Fruit fly (Drosophila melanogaster): Measurements from ENCODE around the gene CG13073.

The CG13073 gene

DNA sequence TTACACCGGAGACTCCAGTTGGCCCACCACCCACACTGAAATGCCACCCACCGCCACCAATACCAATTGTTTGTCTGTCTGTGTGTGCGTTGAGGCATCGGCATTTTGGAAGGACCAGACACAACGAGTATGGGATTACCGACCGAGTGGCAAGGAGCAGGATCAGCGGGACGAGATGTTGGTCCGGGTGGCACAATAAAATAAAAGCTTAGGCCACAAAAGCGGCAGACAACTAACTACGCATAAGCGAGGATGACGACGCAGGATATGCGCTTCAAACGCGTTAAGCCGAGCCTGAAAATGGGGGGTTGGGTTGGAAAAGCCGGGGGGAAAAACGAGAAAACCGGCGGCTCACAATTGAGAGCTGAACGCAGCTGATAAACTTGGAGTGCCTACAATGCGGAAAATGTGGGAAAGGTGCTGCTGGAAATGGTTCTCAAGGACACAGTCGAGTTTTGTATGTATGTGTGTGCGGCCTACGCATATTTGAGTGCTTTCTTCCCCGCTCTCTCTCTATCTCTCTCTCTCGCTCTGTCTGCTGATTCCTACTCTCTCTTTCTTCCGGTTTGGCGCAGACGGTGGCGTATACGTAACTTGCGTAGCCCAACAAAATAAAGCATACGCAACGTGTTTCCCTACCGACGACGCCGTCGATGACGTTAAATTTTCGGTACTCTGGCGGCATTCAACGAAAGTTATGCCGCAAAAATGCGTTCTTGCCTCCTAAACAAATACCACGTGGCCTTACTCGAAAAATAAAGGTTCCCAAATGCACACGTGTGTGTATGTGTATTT, 24.3 kb downstream of the CG13073 start:
- TF ChIP-seq pan (optimal IDR thresholded peaks at IDR 0.05) (no peak), psq (optimal IDR thresholded peaks at IDR 0.05) (no peak), CG8478 (optimal IDR thresholded peaks at IDR 0.05) (no peak)

DNA sequence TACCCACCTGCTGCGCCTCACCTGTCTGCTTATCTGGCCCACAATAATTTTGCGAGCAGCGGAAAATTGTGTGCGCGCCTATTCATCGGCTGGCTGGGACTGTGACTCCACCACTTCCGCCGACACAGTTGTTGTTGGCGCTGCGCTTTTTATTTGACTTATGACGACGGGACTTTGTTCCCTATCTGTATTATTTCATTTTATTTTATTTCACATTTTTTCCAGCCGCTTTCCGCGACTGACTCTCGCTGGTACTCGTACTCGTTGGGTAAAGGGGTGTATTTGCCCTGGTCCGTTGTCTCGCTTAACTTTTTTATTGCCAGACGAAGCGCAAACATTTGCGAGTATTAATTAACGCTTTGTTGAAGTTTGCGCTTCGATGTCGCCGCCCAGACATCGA, 26.2 kb downstream of the CG13073 start:
- TF ChIP-seq Dll (optimal IDR thresholded peaks at IDR 0.05) = no peak

DNA sequence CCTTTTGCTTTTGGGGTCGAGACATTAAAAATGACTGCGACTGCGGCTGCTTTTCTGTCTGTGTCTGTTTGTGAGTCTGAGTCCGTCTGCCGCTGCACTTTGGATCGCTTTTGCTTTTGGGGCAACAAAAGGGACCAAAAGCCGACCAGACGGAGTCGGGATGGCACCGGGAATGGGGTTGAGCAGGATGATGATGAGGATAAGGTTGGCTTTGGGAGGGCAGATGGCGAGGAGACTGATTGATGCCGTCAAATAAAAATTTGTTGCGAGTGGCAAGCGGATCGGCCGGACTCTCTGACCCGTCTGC, 27.2 kb downstream of the CG13073 start:
- TF ChIP-seq usp (GFP tag; optimal IDR thresholded peaks at IDR 0.05) (no peak), Dll (optimal IDR thresholded peaks at IDR 0.05) (peak; percentile 2), pan (optimal IDR thresholded peaks at IDR 0.05) (no peak), psq (optimal IDR thresholded peaks at IDR 0.05) (no peak)

DNA sequence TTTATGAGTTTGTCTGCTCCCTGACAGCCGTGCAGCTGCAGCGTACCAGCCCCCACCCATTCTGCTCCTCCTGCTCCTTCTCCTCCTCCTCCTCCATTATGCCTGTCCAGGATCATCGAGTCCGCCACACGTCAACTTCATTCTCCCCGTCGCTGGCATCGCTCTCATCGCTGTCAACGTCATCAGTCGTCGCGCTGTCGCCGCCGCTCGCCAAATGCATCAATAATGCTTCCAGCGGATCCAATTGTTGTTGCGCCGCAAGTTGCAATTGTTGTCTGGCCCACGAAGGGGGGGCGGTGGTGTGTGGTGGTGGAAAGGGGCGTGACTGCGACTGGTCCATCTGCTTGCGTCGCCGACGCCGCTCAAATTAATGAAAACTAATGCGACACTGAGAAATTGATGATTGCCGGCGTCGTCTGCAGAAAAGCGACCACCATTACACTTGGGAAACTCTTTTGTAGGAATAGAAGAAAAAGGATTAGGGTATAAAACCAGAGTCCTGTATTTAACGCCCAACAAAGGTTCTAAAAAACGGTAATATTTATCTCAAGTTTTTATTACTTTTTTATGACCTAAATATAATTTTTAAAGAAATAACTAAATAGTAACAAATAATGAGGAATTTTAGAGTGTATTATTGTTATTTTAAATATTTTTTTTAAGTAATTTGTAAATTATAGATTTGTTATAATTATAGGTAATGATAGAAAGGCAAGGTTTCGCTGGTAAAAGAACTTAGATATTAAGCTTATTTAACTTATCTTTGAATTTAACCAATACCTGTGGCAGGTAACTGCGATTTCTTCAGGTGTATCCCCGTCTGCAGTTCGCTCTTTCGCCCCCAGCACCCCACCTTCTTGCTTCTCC, 27.8 kb downstream of the CG13073 start:
- TF ChIP-seq psq (optimal IDR thresholded peaks at IDR 0.05) (no peak), Dll (optimal IDR thresholded peaks at IDR 0.05) (no peak), pan (optimal IDR thresholded peaks at IDR 0.05) (no peak), EcR (GFP tag; optimal IDR thresholded peaks at IDR 0.05) (no peak), CG8478 (optimal IDR thresholded peaks at IDR 0.05) (no peak)

DNA sequence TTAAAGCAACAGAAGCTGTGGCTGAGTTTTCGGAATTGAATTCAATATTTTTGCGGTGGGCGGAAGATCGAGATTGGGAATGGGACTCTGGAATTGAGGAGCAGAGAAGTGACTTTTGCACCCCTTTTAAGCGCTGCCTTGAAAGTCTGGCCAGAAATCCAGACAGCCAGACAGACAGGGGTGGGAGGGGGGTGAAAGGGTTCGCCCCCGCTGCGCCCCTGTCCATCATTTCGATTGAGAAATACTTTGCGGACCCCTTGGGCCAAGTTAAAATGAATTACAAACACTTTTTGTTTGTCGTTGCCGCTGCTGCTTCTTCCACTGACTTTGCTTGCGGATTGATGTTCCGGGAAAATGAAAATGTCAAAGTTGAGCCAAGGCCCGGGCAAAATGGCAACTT, 33.6 kb downstream of the CG13073 start:
- TF ChIP-seq pan (optimal IDR thresholded peaks at IDR 0.05) (no peak), EcR (GFP tag; optimal IDR thresholded peaks at IDR 0.05) (no peak), usp (GFP tag; optimal IDR thresholded peaks at IDR 0.05) (no peak), psq (optimal IDR thresholded peaks at IDR 0.05) (no peak), Dll (optimal IDR thresholded peaks at IDR 0.05) (no peak), CG8478 (optimal IDR thresholded peaks at IDR 0.05) (no peak)

DNA sequence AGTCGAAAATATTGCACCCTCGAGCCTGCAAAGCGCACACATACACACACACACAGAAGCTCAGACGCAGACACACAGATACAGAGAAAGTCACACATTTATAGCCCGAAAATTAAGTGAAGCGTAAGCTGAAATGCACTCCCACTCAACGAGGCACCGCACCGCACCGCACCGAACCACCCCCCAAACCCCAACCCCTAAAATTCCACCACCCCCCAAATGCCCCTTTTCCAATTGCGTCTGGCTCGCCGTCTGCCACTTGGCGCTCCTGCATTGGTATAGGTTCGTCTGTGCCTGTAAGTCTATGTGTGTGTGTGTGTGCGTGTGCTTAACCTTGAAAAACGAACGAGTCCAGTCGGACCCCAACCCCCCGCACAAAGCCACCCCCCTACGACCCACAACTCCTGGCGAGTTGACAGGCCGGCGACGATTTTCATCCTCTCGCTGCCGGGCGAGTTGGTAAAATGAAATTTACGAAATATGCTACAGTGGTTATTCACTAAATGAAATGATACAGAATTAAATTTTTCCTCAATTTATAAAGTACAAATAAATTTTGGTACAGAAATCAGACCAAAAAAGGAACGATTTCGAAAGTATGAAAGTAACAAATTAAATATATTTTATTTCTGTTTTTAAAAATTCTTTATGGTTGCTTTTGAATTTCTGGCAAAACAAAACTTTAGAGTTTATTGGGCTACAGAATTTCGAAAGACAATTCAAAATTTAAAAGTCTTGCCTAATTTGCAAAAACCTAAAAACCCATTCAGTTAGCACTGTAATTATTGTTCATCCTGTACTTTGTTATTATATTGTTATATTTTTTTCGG, 34.3 kb downstream of the CG13073 start:
- TF ChIP-seq pan (optimal IDR thresholded peaks at IDR 0.05) = no peak
- TF ChIP-seq usp (GFP tag; optimal IDR thresholded peaks at IDR 0.05) = no peak
- no peak for TF ChIP-seq EcR (GFP tag; optimal IDR thresholded peaks at IDR 0.05)
- no peak for TF ChIP-seq Dll (optimal IDR thresholded peaks at IDR 0.05)
- no peak for TF ChIP-seq psq (optimal IDR thresholded peaks at IDR 0.05)
- no peak for TF ChIP-seq CG8478 (optimal IDR thresholded peaks at IDR 0.05)

DNA sequence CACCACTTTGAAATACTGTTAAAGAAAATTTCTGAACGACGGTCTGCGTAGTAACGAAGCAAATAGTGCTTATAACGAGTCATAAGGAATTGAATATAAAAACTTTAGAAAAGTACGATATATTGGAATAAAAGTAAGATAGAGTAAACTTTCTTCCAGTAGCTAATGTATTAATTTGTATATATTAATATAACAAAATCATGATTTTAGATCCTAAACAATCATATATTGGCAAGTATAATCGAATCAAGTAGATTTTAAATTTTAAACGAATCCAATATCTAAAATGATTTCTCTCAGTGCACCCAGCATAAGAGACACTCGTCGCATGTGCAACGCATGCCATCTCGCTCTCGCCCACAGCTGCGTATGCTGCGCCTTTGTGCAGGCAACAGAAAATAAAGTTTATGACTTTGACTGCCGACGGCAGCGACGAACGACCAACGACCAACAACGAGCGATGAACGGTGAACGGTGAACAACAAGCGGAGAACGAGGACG, 35.7 kb downstream of the CG13073 start:
- TF ChIP-seq psq (optimal IDR thresholded peaks at IDR 0.05) = no peak
- TF ChIP-seq pan (optimal IDR thresholded peaks at IDR 0.05) = no peak
- TF ChIP-seq usp (GFP tag; optimal IDR thresholded peaks at IDR 0.05) = no peak

DNA sequence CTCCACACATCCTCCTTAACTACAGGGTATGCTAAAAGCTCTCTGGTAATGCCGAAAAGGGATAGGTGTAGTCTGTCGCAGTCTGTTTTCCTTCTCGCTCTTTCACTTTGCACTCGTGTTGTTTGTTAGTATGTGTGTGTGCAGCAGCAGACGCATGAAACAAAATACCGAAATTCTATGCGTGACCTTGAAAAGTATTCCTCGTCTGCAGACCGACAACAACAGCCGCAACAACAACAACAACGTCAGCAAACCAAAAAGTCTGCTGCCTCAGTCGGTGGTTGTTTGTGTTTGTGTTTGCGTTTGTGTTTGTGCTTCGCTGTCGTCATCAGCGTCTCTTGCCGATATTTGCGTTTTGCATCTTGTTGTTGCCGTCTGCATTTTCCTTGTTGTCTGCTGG, 38.7 kb downstream of the CG13073 start:
- TF ChIP-seq usp (GFP tag; optimal IDR thresholded peaks at IDR 0.05) = no peak
- TF ChIP-seq pan (optimal IDR thresholded peaks at IDR 0.05) = no peak
- TF ChIP-seq Dll (optimal IDR thresholded peaks at IDR 0.05) = no peak
- no peak for TF ChIP-seq CG8478 (optimal IDR thresholded peaks at IDR 0.05)
- no peak for TF ChIP-seq psq (optimal IDR thresholded peaks at IDR 0.05)
- TF ChIP-seq EcR (GFP tag; optimal IDR thresholded peaks at IDR 0.05) = no peak

DNA sequence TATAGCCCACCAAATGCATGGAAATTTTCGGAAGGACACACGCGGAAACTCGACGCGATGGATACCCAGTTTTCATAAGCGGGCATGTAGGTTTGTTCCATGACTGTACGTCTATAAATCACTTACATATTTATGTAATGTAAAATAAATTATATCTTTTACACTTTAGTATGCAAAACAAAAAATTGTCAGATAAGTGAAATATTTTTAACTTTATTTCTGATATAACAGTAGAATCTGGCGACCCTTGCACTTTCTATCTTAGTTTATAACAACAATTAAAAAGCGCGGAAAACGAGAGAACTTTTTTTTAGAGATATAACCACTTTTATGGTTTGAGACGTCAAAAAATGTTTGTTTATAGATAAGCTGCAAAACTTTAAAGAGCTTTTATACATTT, 39.4 kb downstream of the CG13073 start:
- TF ChIP-seq psq (optimal IDR thresholded peaks at IDR 0.05) (no peak), pan (optimal IDR thresholded peaks at IDR 0.05) (peak; percentile 94)

DNA sequence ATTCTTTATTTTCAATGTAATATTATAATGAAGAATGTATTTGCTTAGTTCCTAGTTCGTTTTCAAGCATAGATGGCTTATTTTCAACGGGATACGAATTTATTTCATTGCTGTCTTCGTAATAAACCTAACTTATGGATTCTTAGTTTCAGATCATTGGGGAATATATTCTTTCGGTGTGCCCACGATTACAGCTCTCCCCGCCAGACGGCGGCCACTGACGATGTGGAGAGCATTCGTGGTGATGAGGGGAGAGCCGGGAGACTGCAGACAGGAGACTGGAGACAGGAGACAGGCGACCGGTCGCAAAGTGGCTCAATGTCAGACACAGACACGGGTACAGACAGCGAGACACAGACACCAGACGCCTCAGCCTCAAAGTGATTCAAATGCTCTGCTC, 39.8 kb downstream of the CG13073 start:
- TF ChIP-seq psq (optimal IDR thresholded peaks at IDR 0.05) (no peak), CG8478 (optimal IDR thresholded peaks at IDR 0.05) (no peak), usp (GFP tag; optimal IDR thresholded peaks at IDR 0.05) (no peak), pan (optimal IDR thresholded peaks at IDR 0.05) (no peak), EcR (GFP tag; optimal IDR thresholded peaks at IDR 0.05) (no peak), Dll (optimal IDR thresholded peaks at IDR 0.05) (no peak)

DNA sequence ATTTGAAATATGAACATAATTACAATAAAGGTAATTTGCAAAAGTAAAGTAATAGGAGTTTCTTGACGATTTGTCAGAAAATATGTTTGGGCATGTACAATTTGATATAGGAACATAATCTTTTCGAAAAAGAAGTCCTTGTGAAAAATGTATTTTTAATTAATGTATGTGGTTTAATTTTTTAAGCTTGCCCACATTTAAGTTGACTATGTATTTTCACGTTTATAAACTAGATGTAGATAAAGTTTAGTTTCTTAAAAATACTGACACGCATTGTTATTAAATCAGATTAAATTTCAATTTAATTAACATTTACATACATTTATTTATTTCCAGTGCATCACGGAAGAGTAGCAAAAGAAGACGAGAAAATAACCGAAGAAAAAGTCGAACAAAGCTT, 40.6 kb downstream of the CG13073 start:
- TF ChIP-seq EcR (GFP tag; optimal IDR thresholded peaks at IDR 0.05) (no peak), usp (GFP tag; optimal IDR thresholded peaks at IDR 0.05) (no peak), psq (optimal IDR thresholded peaks at IDR 0.05) (no peak), pan (optimal IDR thresholded peaks at IDR 0.05) (no peak), CG8478 (optimal IDR thresholded peaks at IDR 0.05) (no peak), Dll (optimal IDR thresholded peaks at IDR 0.05) (no peak)

DNA sequence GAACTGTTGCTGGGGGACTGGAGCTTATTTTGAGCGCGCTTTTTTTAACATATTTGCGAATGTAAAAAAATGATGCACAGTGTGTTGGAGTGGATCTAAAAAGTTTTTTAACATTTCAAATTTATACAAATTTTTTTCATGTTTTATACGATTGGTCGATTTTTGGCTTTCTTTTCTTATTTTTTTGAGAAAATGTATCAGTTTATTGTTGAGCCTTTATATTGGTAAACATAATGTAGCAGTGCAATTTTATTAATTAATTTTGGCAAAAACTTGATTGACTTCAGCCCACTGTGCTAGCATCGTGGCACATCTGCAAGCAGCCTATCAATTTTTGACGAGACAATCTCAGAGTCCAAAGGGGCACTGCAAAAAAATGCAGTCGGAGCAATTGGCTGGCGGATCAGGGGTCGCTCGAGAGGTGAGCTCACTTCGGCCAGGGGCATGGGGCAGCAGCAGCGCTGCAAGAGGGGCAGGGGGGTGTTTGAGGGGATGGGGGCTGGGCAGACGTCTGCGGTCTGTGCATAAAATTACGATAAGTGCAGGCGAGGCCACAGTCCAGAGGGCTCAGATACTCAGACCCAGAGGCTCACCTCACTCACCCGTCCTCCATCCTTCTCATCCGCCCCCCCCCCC, 41.4 kb downstream of the CG13073 start:
- no peak for TF ChIP-seq pan (optimal IDR thresholded peaks at IDR 0.05)
